Worm (Caenorhabditis elegans) whole organism, L3 larva: ENCODE measurements around the gene fbxc-29.

ENCODE experiments used
- R02D3.7 ChIP-seq: fragments of 150-350 bp; optimal IDR thresholded peaks from 2 replicates; lab custom pipeline; 2014; ENCODE audit warnings: missing biosample characterization, missing genetic modification characterization
- ama-1 ChIP-seq: fragments of 150-350 bp; optimal IDR thresholded peaks from 2 replicates; lab custom pipeline; 2018
- elt-3 ChIP-seq, 3 experiments: fragments of 150-350 bp in 1 of 3; sonication (generic microtip) in 2 of 3; optimal IDR thresholded peaks; 2 replicates in 2 of 3; 4 replicates in 1 of 3; lab custom pipeline; 2014 to 2017; ENCODE audit warnings: missing biosample characterization in 3 of 3, missing genetic modification characterization in 3 of 3
- fos-1 ChIP-seq: fragments of 150-350 bp; optimal IDR thresholded peaks from 2 replicates; lab custom pipeline; 2014; ENCODE audit warnings: missing biosample characterization, missing genetic modification characterization
- lin-39 ChIP-seq: fragments of 150-350 bp; optimal IDR thresholded peaks from 2 replicates; lab custom pipeline; 2018; ENCODE audit warnings: missing biosample characterization, missing genetic modification reagents, missing genetic modification characterization
- nhr-77 ChIP-seq: fragments of 150-350 bp; optimal IDR thresholded peaks from 2 replicates; lab custom pipeline; 2014; ENCODE audit warnings: missing biosample characterization, missing genetic modification characterization
- pqm-1 ChIP-seq: fragments of 150-350 bp; optimal IDR thresholded peaks from 2 replicates; lab custom pipeline; 2017; ENCODE audit warnings: missing biosample characterization, missing genetic modification characterization, inconsistent platforms
- snpc-4 ChIP-seq: fragments of 150-350 bp; optimal IDR thresholded peaks from 2 replicates; lab custom pipeline; 2014; ENCODE audit warnings: missing biosample characterization, missing genetic modification characterization
- tbx-2 ChIP-seq: sonication (generic microtip); optimal IDR thresholded peaks from 2 replicates; lab custom pipeline; 2016; ENCODE audit warnings: mild to moderate bottlenecking, missing genetic modification characterization, missing compliant biosample characterization
- ztf-11 ChIP-seq: fragments of 150-350 bp; optimal IDR thresholded peaks from 2 replicates; lab custom pipeline; 2014; ENCODE audit warnings: missing biosample characterization, missing genetic modification characterization

DNA sequence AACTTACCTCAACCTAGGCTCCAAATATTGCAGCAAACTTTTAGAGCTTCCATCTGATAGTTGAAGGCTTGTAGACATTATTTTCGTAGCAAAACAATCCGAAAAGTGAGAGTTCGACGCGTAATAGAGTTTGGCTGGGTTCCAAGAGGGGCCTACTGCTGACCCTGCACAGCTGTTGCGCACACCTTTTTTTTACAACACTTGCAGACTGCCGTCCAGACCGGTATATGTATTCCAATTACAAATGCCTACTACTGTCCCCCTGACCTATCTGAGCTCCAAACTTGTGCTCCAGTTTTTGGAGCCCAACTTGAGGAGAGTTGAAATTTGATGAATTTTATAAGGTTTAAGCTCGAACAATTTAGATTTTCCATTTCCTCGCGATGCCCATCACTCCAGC, 6.3 kb upstream of the fbxc-29 start, which contains the start of the genes fbxc-24 and fbxc-27:
- TF ChIP-seq lin-39 (tag; lab: Kevin White, UChicago), result no peak
- TF ChIP-seq tbx-2, result no peak
- TF ChIP-seq snpc-4 (tag; lab: Kevin White, UChicago), result no peak
- no peak for TF ChIP-seq pqm-1 (tag; lab: Kevin White, UChicago)
- no peak for TF ChIP-seq fos-1 (tag; lab: Kevin White, UChicago)
- TF ChIP-seq ztf-11 (tag; lab: Kevin White, UChicago), result no peak
- TF ChIP-seq nhr-77 (tag; lab: Kevin White, UChicago), result no peak
- no peak for TF ChIP-seq ama-1 (lab: Kevin White, UChicago)
- TF ChIP-seq R02D3.7 (tag; lab: Kevin White, UChicago), result no peak
- no peak for TF ChIP-seq elt-3 (tag; optimal IDR thresholded peaks at IDR 0.05; lab: Kevin White, UChicago)
